In genomic region chr3R:26893621-26894316, dm6 we compare ENCODE assay signal across 1 fruit fly cellular context.
TF ChIP-seq lines count a peak whose summit lies in the region.

No protein-coding gene starts in this region.

TF ChIP-seq in whole organism, prepupa, 60 proteins besides CTCF, POLR2A, EP300 and RAD21 (continued from another document):
- TF ChIP-seq ss (GFP tag; optimal IDR thresholded peaks at IDR 0.05; lab: Kevin White, UChicago) (peak in 1 of 2 experiments; percentile 11), CG8319 (GFP tag; optimal IDR thresholded peaks at IDR 0.05; lab: Kevin White, UChicago) (no peak), vri (GFP tag; optimal IDR thresholded peaks at IDR 0.05; lab: Kevin White, UChicago) (peak; percentile 37), topi (GFP tag; optimal IDR thresholded peaks at IDR 0.05; lab: Kevin White, UChicago) (peak; percentile 52), cyc (GFP tag; optimal IDR thresholded peaks at IDR 0.05; lab: Kevin White, UChicago) (peak; percentile 40), Eip78C (GFP tag; lab: Kevin White, UChicago) (peak; percentile 81), Ets21C (GFP tag; optimal IDR thresholded peaks at IDR 0.05; lab: Kevin White, UChicago) (peak; percentile 28), pdm3 (GFP tag; optimal IDR thresholded peaks at IDR 0.05; lab: Kevin White, UChicago) (peak; percentile 44), Hr38 (GFP tag; optimal IDR thresholded peaks at IDR 0.05; lab: Kevin White, UChicago) (no peak), CG7368 (GFP tag; optimal IDR thresholded peaks at IDR 0.05; lab: Kevin White, UChicago) (peak; percentile 17), Lpt (GFP tag; optimal IDR thresholded peaks at IDR 0.05; lab: Kevin White, UChicago) (peak; percentile 1), CG31627 (GFP tag; optimal IDR thresholded peaks at IDR 0.05; lab: Kevin White, UChicago) (peak; percentile 53), CG1621 (tag; optimal IDR thresholded peaks at IDR 0.05; lab: Kevin White, UChicago) (peak; percentile 14), CG9139 (GFP tag; optimal IDR thresholded peaks at IDR 0.05; lab: Kevin White, UChicago) (no peak), fd85E (GFP tag; optimal IDR thresholded peaks at IDR 0.05; lab: Kevin White, UChicago) (no peak), Blimp-1 (GFP tag; optimal IDR thresholded peaks at IDR 0.05; lab: Kevin White, UChicago) (no peak), acj6 (GFP tag; optimal IDR thresholded peaks at IDR 0.05; lab: Kevin White, UChicago) (peak; percentile 55), Hr4 (GFP tag; optimal IDR thresholded peaks at IDR 0.05; lab: Kevin White, UChicago) (peak; percentile 8), CG6792 (GFP tag; optimal IDR thresholded peaks at IDR 0.05; lab: Kevin White, UChicago) (peak; percentile 38), CG16779 (tag; optimal IDR thresholded peaks at IDR 0.05; lab: Kevin White, UChicago) (no peak), dsx (GFP tag; optimal IDR thresholded peaks at IDR 0.05; lab: Kevin White, UChicago; ENCODE audit: poor library complexity, severe bottlenecking) (peak; percentile 1), CG32006 (GFP tag; optimal IDR thresholded peaks at IDR 0.05; lab: Kevin White, UChicago) (peak; percentile 70), Eip93F (GFP tag; optimal IDR thresholded peaks at IDR 0.05; lab: Kevin White, UChicago) (no peak), dac (GFP tag; optimal IDR thresholded peaks at IDR 0.05; lab: Kevin White, UChicago) (peak; percentile 3), fd59A (GFP tag; optimal IDR thresholded peaks at IDR 0.05; lab: Kevin White, UChicago) (no peak), CG15336 (GFP tag; IDR thresholded peaks at IDR 0.05; lab: Robert Waterston, UW) (peak; percentile 62), lz (GFP tag; optimal IDR thresholded peaks at IDR 0.05; lab: Kevin White, UChicago) (peak; percentile 56), Met (GFP tag; optimal IDR thresholded peaks at IDR 0.05; lab: Kevin White, UChicago) (peak; percentile 64), CG6276 (GFP tag; optimal IDR thresholded peaks at IDR 0.05; lab: Kevin White, UChicago) (peak; percentile 35), Ets96B (tag; optimal IDR thresholded peaks at IDR 0.05; lab: Kevin White, UChicago) (peak; percentile 42), CG10669 (GFP tag; optimal IDR thresholded peaks at IDR 0.05; lab: Kevin White, UChicago) (peak; percentile 11)
